Fruit fly (Drosophila melanogaster) whole organism, embryonic: ENCODE measurements around the gene C901.

Experiments used
- Atf6 ChIP-seq: fragments of 200-800 bp; sonication (Bioruptor generic); IDR thresholded peaks from 2 replicates; pipeline ENCODE4 v1.3.6; 2022; ENCODE audit warnings: missing biosample characterization, missing genetic modification characterization
- C15 ChIP-seq: fragments of 200-800 bp; sonication (Bioruptor generic); IDR thresholded peaks from 3 replicates; pipeline ENCODE4 v1.3.6; 2022; ENCODE audit warnings: missing biosample characterization, missing genetic modification characterization
- CG1024 ChIP-seq: fragments of 200-800 bp; sonication (Bioruptor generic); IDR thresholded peaks from 2 replicates; pipeline ENCODE4 v1.3.6; 2022; ENCODE audit warnings: missing biosample characterization, missing genetic modification characterization
- CG10321 ChIP-seq: fragments of 200-800 bp; sonication (Bioruptor generic); IDR thresholded peaks from 2 replicates; pipeline ENCODE4 v1.3.6; 2022; ENCODE audit warnings: missing biosample characterization, missing genetic modification characterization
- CG10959 ChIP-seq: fragments of 200-800 bp; sonication (Bioruptor generic); IDR thresholded peaks from 2 replicates; pipeline ENCODE4 v1.3.6; 2022; ENCODE audit warnings: missing biosample characterization, missing genetic modification characterization
- CG11456 ChIP-seq: fragments of 200-800 bp; sonication (Bioruptor generic); IDR thresholded peaks from 3 replicates; pipeline ENCODE4 v1.3.6; 2022; ENCODE audit warnings: missing biosample characterization, missing genetic modification characterization
- CG11504 ChIP-seq: fragments of 200-800 bp; sonication (Bioruptor generic); optimal IDR thresholded peaks from 3 replicates; lab custom pipeline; 2019; ENCODE audit warnings: missing biosample characterization, mild to moderate bottlenecking, missing genetic modification characterization, moderate library complexity
- CG13775 ChIP-seq: fragments of 200-800 bp; sonication (Bioruptor generic); optimal IDR thresholded peaks from 3 replicates; lab custom pipeline; 2017; ENCODE audit warnings: missing biosample characterization, mild to moderate bottlenecking, missing genetic modification characterization
- CG14441 ChIP-seq: fragments of 200-800 bp; sonication (Bioruptor generic); IDR thresholded peaks from 2 replicates; pipeline ENCODE4 v1.3.6; 2022; ENCODE audit warnings: missing biosample characterization, missing genetic modification characterization
- CG15269 ChIP-seq: fragments of 200-800 bp; sonication (Bioruptor generic); optimal IDR thresholded peaks from 2 replicates; lab custom pipeline; 2018; ENCODE audit warnings: missing biosample characterization, mild to moderate bottlenecking, missing genetic modification characterization, moderate library complexity
- CG1647 ChIP-seq: fragments of 200-800 bp; sonication (Bioruptor generic); optimal IDR thresholded peaks from 3 replicates; lab custom pipeline; 2016; ENCODE audit warnings: missing biosample characterization, missing genetic modification characterization
- CG17361 ChIP-seq: fragments of 200-800 bp; sonication (Bioruptor generic); IDR thresholded peaks from 3 replicates; pipeline ENCODE4 v1.3.6; 2022; ENCODE audit warnings: missing biosample characterization, missing genetic modification characterization
- CG17829 ChIP-seq: fragments of 200-800 bp; optimal IDR thresholded peaks from 2 replicates; lab custom pipeline; 2019; ENCODE audit warnings: missing biosample characterization, mild to moderate bottlenecking, missing genetic modification characterization, moderate library complexity
- CG2116 ChIP-seq: fragments of 200-800 bp; sonication (Bioruptor generic); optimal IDR thresholded peaks from 3 replicates; lab custom pipeline; 2018; ENCODE audit warnings: missing biosample characterization, mild to moderate bottlenecking, missing genetic modification characterization
- CG2712 ChIP-seq: fragments of 200-800 bp; optimal IDR thresholded peaks from 3 replicates; lab custom pipeline; 2019; ENCODE audit warnings: missing biosample characterization, mild to moderate bottlenecking, missing genetic modification characterization, moderate library complexity
- CG3847 ChIP-seq: fragments of 200-800 bp; sonication (Bioruptor generic); IDR thresholded peaks from 2 replicates; pipeline ENCODE4 v1.3.6; 2022; ENCODE audit warnings: missing biosample characterization, missing genetic modification characterization
- CG4282 ChIP-seq: fragments of 200-800 bp; sonication (Bioruptor generic); optimal IDR thresholded peaks from 2 replicates; lab custom pipeline; 2016; ENCODE audit warnings: missing biosample characterization, missing genetic modification characterization
- CG5245 ChIP-seq: fragments of 200-800 bp; sonication (Bioruptor generic); optimal IDR thresholded peaks from 3 replicates; lab custom pipeline; 2016; ENCODE audit warnings: missing biosample characterization, missing genetic modification characterization
- CG6272 ChIP-seq: fragments of 200-800 bp; sonication (Bioruptor generic); IDR thresholded peaks from 2 replicates; pipeline ENCODE4 v1.3.6; 2022; ENCODE audit warnings: missing biosample characterization, missing genetic modification characterization
- CG6689 ChIP-seq: fragments of 200-800 bp; sonication (Bioruptor generic); IDR thresholded peaks from 2 replicates; pipeline ENCODE4 v1.3.6; 2022; ENCODE audit warnings: missing biosample characterization, missing genetic modification characterization
- CG7987 ChIP-seq: fragments of 200-800 bp; sonication (Bioruptor generic); optimal IDR thresholded peaks from 2 replicates; lab custom pipeline; 2018; ENCODE audit warnings: missing biosample characterization, mild to moderate bottlenecking, missing genetic modification characterization, moderate library complexity
- CrebB ChIP-seq: fragments of 200-800 bp; sonication (Bioruptor generic); optimal IDR thresholded peaks from 3 replicates; lab custom pipeline; 2018; ENCODE audit warnings: missing biosample characterization, mild to moderate bottlenecking, missing genetic modification characterization
- Fer3 ChIP-seq: fragments of 200-800 bp; sonication (Bioruptor generic); optimal IDR thresholded peaks from 2 replicates; lab custom pipeline; 2018; ENCODE audit warnings: missing biosample characterization, mild to moderate bottlenecking, missing genetic modification characterization, moderate library complexity
- Hr51 ChIP-seq, 2 experiments: fragments of 200-800 bp; sonication (Bioruptor generic); optimal IDR thresholded peaks; 2 replicates in 1 of 2; 3 replicates in 1 of 2; lab custom pipeline; 2016 to 2018; ENCODE audit warnings: missing biosample characterization in 2 of 2, missing genetic modification characterization in 2 of 2, mild to moderate bottlenecking in 1 of 2, moderate library complexity in 1 of 2
- Lpt ChIP-seq: fragments of >200 bp; optimal IDR thresholded peaks from 2 replicates; lab custom pipeline; 2018; ENCODE audit warnings: missing biosample characterization, missing genetic modification characterization
- NFAT ChIP-seq: fragments of 200-800 bp; sonication (Bioruptor generic); IDR thresholded peaks from 2 replicates; pipeline ENCODE4 v1.3.6; 2022; ENCODE audit warnings: missing biosample characterization, missing genetic modification characterization
- Pdp1 ChIP-seq, 2 experiments: fragments of 200-800 bp; sonication (Bioruptor generic); optimal IDR thresholded peaks; 3 replicates each; lab custom pipeline; 2016; ENCODE audit warnings: missing biosample characterization in 2 of 2, missing genetic modification characterization in 2 of 2, mild to moderate bottlenecking in 1 of 2, moderate library complexity in 1 of 2
- Poxn ChIP-seq: fragments of 200-800 bp; sonication (Bioruptor generic); IDR thresholded peaks from 2 replicates; pipeline ENCODE4 v1.3.6; 2022; ENCODE audit warnings: missing biosample characterization, missing genetic modification characterization
- Six4 ChIP-seq: fragments of 200-800 bp; sonication (Bioruptor generic); optimal IDR thresholded peaks from 2 replicates; lab custom pipeline; 2016; ENCODE audit warnings: missing biosample characterization, missing genetic modification characterization
- Stat92E ChIP-seq, 3 experiments: fragments of >200 bp in 2 of 3; fragments of 200-800 bp in 1 of 3; sonication (Bioruptor generic) in 1 of 3; optimal IDR thresholded peaks; 2 replicates each; lab custom pipeline; 2017 to 2019; ENCODE audit warnings: missing biosample characterization in 3 of 3, missing genetic modification characterization in 3 of 3, mild to moderate bottlenecking in 1 of 3, moderate library complexity in 1 of 3
- Usf ChIP-seq: fragments of 200-800 bp; sonication (Bioruptor generic); optimal IDR thresholded peaks from 2 replicates; lab custom pipeline; 2017; ENCODE audit warnings: missing genotype, missing biosample characterization, missing genetic modification characterization
- ac ChIP-seq: fragments of 200-800 bp; sonication (Bioruptor generic); optimal IDR thresholded peaks from 3 replicates; lab custom pipeline; 2017; ENCODE audit warnings: missing biosample characterization, mild to moderate bottlenecking, missing genetic modification characterization
- aop ChIP-seq: fragments of 200-800 bp; sonication (Bioruptor generic); IDR thresholded peaks from 2 replicates; pipeline ENCODE4 v1.3.6; 2022; ENCODE audit warnings: missing biosample characterization, missing genetic modification characterization
- ci ChIP-seq: fragments of 200-800 bp; sonication (Bioruptor generic); IDR thresholded peaks from 3 replicates; pipeline ENCODE4 v1.3.6; 2022; ENCODE audit warnings: missing biosample characterization, missing genetic modification characterization
- cwo ChIP-seq: fragments of 200-800 bp; sonication (Bioruptor generic); optimal IDR thresholded peaks from 3 replicates; lab custom pipeline; 2017; ENCODE audit warnings: missing biosample characterization, missing genetic modification characterization, mild to moderate bottlenecking, moderate library complexity, missing genetic modification reagents
- dm ChIP-seq: fragments of 200-800 bp; sonication (Bioruptor generic); optimal IDR thresholded peaks from 3 replicates; lab custom pipeline; 2016; ENCODE audit warnings: missing biosample characterization, missing genetic modification characterization
- dmrt11E ChIP-seq: fragments of 200-800 bp; sonication (Bioruptor generic); optimal IDR thresholded peaks from 3 replicates; lab custom pipeline; 2018; ENCODE audit warnings: missing biosample characterization, mild to moderate bottlenecking, missing genetic modification characterization, moderate library complexity
- dmrt99B ChIP-seq: fragments of 200-800 bp; sonication (Bioruptor generic); optimal IDR thresholded peaks from 2 replicates; lab custom pipeline; 2018; ENCODE audit warnings: missing biosample characterization, mild to moderate bottlenecking, missing genetic modification characterization, moderate library complexity
- dpn ChIP-seq, 2 experiments: fragments of 200-800 bp; sonication (Bioruptor generic); optimal IDR thresholded peaks; 3 replicates each; lab custom pipeline; 2016; ENCODE audit warnings: missing biosample characterization in 2 of 2, missing genetic modification characterization in 2 of 2
- exex ChIP-seq: fragments of 200-800 bp; sonication (Bioruptor generic); optimal IDR thresholded peaks from 4 replicates; lab custom pipeline; 2018; ENCODE audit warnings: missing biosample characterization, mild to moderate bottlenecking, missing genetic modification characterization, moderate library complexity
- lola ChIP-seq, 3 experiments: fragments of >200 bp in 2 of 3; fragments of 200-800 bp in 1 of 3; sonication (Bioruptor generic) in 1 of 3; optimal IDR thresholded peaks; 2 replicates each; lab custom pipeline; 2017 to 2019; ENCODE audit warnings: missing biosample characterization in 3 of 3, missing genetic modification characterization in 3 of 3, mild to moderate bottlenecking in 1 of 3, moderate library complexity in 1 of 3
- peb ChIP-seq: fragments of 200-800 bp; sonication (Bioruptor generic); IDR thresholded peaks from 2 replicates; pipeline ENCODE4 v1.3.6; 2022; ENCODE audit warnings: missing biosample characterization, missing genetic modification characterization
- pnt ChIP-seq: fragments of 200-800 bp; sonication (Bioruptor generic); optimal IDR thresholded peaks from 3 replicates; lab custom pipeline; 2016; ENCODE audit warnings: missing biosample characterization, missing genetic modification characterization
- rib ChIP-seq: fragments of 200-800 bp; sonication (Bioruptor generic); IDR thresholded peaks from 2 replicates; pipeline ENCODE4 v1.3.6; 2022; ENCODE audit warnings: missing biosample characterization, missing genetic modification characterization
- row ChIP-seq: fragments of 200-800 bp; sonication (Bioruptor generic); IDR thresholded peaks from 3 replicates; pipeline ENCODE4 v1.3.6; 2022; ENCODE audit warnings: missing biosample characterization, missing genetic modification characterization
- shn ChIP-seq: fragments of 200-800 bp; sonication (Bioruptor generic); optimal IDR thresholded peaks from 3 replicates; lab custom pipeline; 2016; ENCODE audit warnings: missing biosample characterization, missing genetic modification characterization
- so ChIP-seq: fragments of 200-800 bp; sonication (Bioruptor generic); IDR thresholded peaks from 3 replicates; pipeline ENCODE4 v1.3.6; 2022; ENCODE audit warnings: missing biosample characterization, missing genetic modification characterization
- stc ChIP-seq: fragments of 200-800 bp; sonication (Bioruptor generic); IDR thresholded peaks from 2 replicates; pipeline ENCODE4 v1.3.6; 2022; ENCODE audit warnings: missing biosample characterization, missing genetic modification characterization
- tgo ChIP-seq: fragments of 200-800 bp; sonication (Bioruptor generic); IDR thresholded peaks from 3 replicates; pipeline ENCODE4 v1.3.6; 2022; ENCODE audit warnings: missing biosample characterization, missing genetic modification characterization
- tx ChIP-seq: fragments of 200-800 bp; sonication (Bioruptor generic); optimal IDR thresholded peaks from 2 replicates; lab custom pipeline; 2016; ENCODE audit warnings: missing biosample characterization, missing genetic modification characterization
- usp ChIP-seq: fragments of >200 bp; optimal IDR thresholded peaks from 2 replicates; lab custom pipeline; 2017; ENCODE audit warnings: missing biosample characterization, missing genetic modification characterization
- vfl ChIP-seq: fragments of 200-800 bp; sonication (Bioruptor generic); optimal IDR thresholded peaks from 2 replicates; lab custom pipeline; 2016; ENCODE audit warnings: missing biosample characterization, missing genetic modification characterization

The C901 gene

dm6 chrX:10927110-10927509 lies 39.8 kb downstream of the C901 start, which contains the start of gene CG2145 (continued):
- TF ChIP-seq aop (GFP tag; lab: Robert Waterston, UW) (no peak), lola (GFP tag; optimal IDR thresholded peaks at IDR 0.05; lab: Kevin White, UChicago) (no peak), CG10321 (GFP tag; lab: Robert Waterston, UW) (no peak), Lpt (GFP tag; lab: Kevin White, UChicago) (no peak), cwo (no peak), vfl (GFP tag; lab: Kevin White, UChicago) (no peak), CG1647 (GFP tag; lab: Kevin White, UChicago) (no peak), CG5245 (GFP tag; lab: Kevin White, UChicago) (no peak), dmrt11E (tag; lab: Kevin White, UChicago) (no peak), CG11456 (GFP tag; lab: Robert Waterston, UW) (no peak), ac (no peak), CG2712 (peak; percentile 38), dm (GFP tag; lab: Kevin White, UChicago) (no peak), CG17829 (tag; lab: Kevin White, UChicago) (no peak), Fer3 (peak; percentile 3), Usf (GFP tag; lab: Kevin White, UChicago) (no peak), row (peak; percentile 18; the same call in 1 of the 3 replicates), tx (GFP tag; lab: Kevin White, UChicago) (no peak), CG7987 (GFP tag; lab: Kevin White, UChicago) (no peak), Pdp1 (GFP tag; optimal IDR thresholded peaks at IDR 0.05; lab: Kevin White, UChicago) (peak in 1 of 2 experiments; percentile 21), Six4 (GFP tag; lab: Kevin White, UChicago) (no peak), ci (GFP tag; lab: Robert Waterston, UW) (0 out of 3 replicates have a peak, but pooled peaks have one; percentile 46), Stat92E (GFP tag; optimal IDR thresholded peaks at IDR 0.05; lab: Kevin White, UChicago) (no peak), CG1024 (GFP tag; lab: Robert Waterston, UW) (no peak), C15 (GFP tag; lab: Robert Waterston, UW) (no peak), CG15269 (tag; lab: Kevin White, UChicago) (no peak), CG3847 (GFP tag; lab: Robert Waterston, UW) (no peak), CG6272 (GFP tag; lab: Robert Waterston, UW) (no peak), exex (tag; lab: Kevin White, UChicago) (no peak), CG11504 (tag; lab: Kevin White, UChicago) (peak; percentile 53), CG10959 (no peak), CrebB (tag; lab: Kevin White, UChicago) (no peak), NFAT (GFP tag; lab: Robert Waterston, UW) (peak; percentile 28; the same call in 1 of the 2 replicates), Hr51 (GFP tag; optimal IDR thresholded peaks at IDR 0.05; lab: Kevin White, UChicago) (peak in 1 of 2 experiments; percentile 22), dpn (GFP tag; optimal IDR thresholded peaks at IDR 0.05; lab: Kevin White, UChicago) (no peak), peb (no peak), rib (GFP tag; lab: Robert Waterston, UW) (no peak), CG14441 (GFP tag; lab: Robert Waterston, UW) (no peak), so (GFP tag; lab: Robert Waterston, UW) (0 out of 3 replicates have a peak, but pooled peaks have one; percentile 19), shn (no peak), CG2116 (GFP tag; lab: Kevin White, UChicago) (no peak), CG13775 (GFP tag; lab: Kevin White, UChicago) (no peak), stc (GFP tag; lab: Robert Waterston, UW) (no peak), tgo (no peak), Atf6 (GFP tag; lab: Robert Waterston, UW) (0 out of 2 replicates have a peak, but pooled peaks have one; percentile 16), usp (GFP tag; lab: Kevin White, UChicago) (no peak), CG4282 (GFP tag; lab: Kevin White, UChicago) (no peak), CG17361 (GFP tag; lab: Robert Waterston, UW) (no peak), dmrt99B (peak; percentile 26), CG6689 (GFP tag; lab: Robert Waterston, UW) (no peak), pnt (GFP tag; lab: Kevin White, UChicago) (no peak), Poxn (GFP tag; lab: Robert Waterston, UW) (no peak)
